Fruit fly (Drosophila melanogaster) whole organism, prepupa: ENCODE data around the gene IntS11.

ENCODE experiments used
- Blimp-1 ChIP-seq: fragments of 200-800 bp; sonication (Bioruptor generic); optimal IDR thresholded peaks from 3 replicates; lab custom pipeline; 2017; ENCODE audit warnings: missing biosample characterization, missing genetic modification characterization, mild to moderate bottlenecking, moderate library complexity, missing genetic modification reagents
- CG10669 ChIP-seq: fragments of 200-800 bp; sonication (Bioruptor generic); optimal IDR thresholded peaks from 3 replicates; lab custom pipeline; 2018; ENCODE audit warnings: missing biosample characterization, mild to moderate bottlenecking, missing genetic modification characterization, moderate library complexity
- CG11762 ChIP-seq: fragments of 200-800 bp; sonication (Bioruptor generic); optimal IDR thresholded peaks from 3 replicates; lab custom pipeline; 2016; ENCODE audit warnings: missing biosample characterization, missing genetic modification characterization; ENCODE audit not compliant: insufficient read depth
- CG11902 ChIP-seq: fragments of 200-800 bp; sonication (Bioruptor generic); optimal IDR thresholded peaks from 3 replicates; lab custom pipeline; 2016; ENCODE audit warnings: missing biosample characterization, missing genetic modification characterization
- CG1621 ChIP-seq: fragments of 200-800 bp; sonication (Bioruptor generic); optimal IDR thresholded peaks from 3 replicates; lab custom pipeline; 2018; ENCODE audit warnings: missing biosample characterization, mild to moderate bottlenecking, missing genetic modification characterization
- CG31627 ChIP-seq: fragments of 200-800 bp; sonication (Bioruptor generic); optimal IDR thresholded peaks from 3 replicates; lab custom pipeline; 2016; ENCODE audit warnings: missing biosample characterization, missing genetic modification characterization
- CG32006 ChIP-seq: fragments of 200-800 bp; sonication (Bioruptor generic); optimal IDR thresholded peaks from 3 replicates; lab custom pipeline; 2017; ENCODE audit warnings: missing biosample characterization, mild to moderate bottlenecking, missing genetic modification characterization
- CG3919 ChIP-seq: fragments of 200-800 bp; sonication (Bioruptor generic); optimal IDR thresholded peaks from 3 replicates; lab custom pipeline; 2016; ENCODE audit warnings: missing biosample characterization, missing genetic modification characterization
- CG6163 ChIP-seq: fragments of 200-800 bp; sonication (Bioruptor generic); IDR thresholded peaks from 3 replicates; pipeline ENCODE4 v1.3.6; 2022; ENCODE audit warnings: missing biosample characterization, missing genetic modification characterization
- CG6808 ChIP-seq: fragments of 200-800 bp; sonication (Bioruptor generic); optimal IDR thresholded peaks from 3 replicates; lab custom pipeline; 2017; ENCODE audit warnings: missing biosample characterization, missing genetic modification characterization, mild to moderate bottlenecking, moderate library complexity, missing genetic modification reagents
- CG6854 ChIP-seq: fragments of 200-800 bp; sonication (Bioruptor generic); optimal IDR thresholded peaks from 2 replicates; lab custom pipeline; 2017; ENCODE audit warnings: missing biosample characterization, mild to moderate bottlenecking, missing genetic modification characterization
- CG7368 ChIP-seq: fragments of 200-800 bp; sonication (Bioruptor generic); optimal IDR thresholded peaks from 3 replicates; lab custom pipeline; 2016; ENCODE audit warnings: missing biosample characterization, missing genetic modification characterization
- CG8119 ChIP-seq: fragments of 200-800 bp; sonication (Bioruptor generic); IDR thresholded peaks from 3 replicates; pipeline ENCODE4 v1.3.6; 2022; ENCODE audit warnings: missing biosample characterization, missing genetic modification characterization
- CG8319 ChIP-seq: fragments of 200-800 bp; sonication (Bioruptor generic); optimal IDR thresholded peaks from 3 replicates; lab custom pipeline; 2016; ENCODE audit warnings: missing biosample characterization, missing genetic modification characterization
- CG8632 ChIP-seq: fragments of 200-800 bp; sonication (Bioruptor generic); optimal IDR thresholded peaks from 3 replicates; lab custom pipeline; 2016; ENCODE audit warnings: missing biosample characterization, missing genetic modification characterization
- CG9139 ChIP-seq: fragments of 200-800 bp; sonication (Bioruptor generic); optimal IDR thresholded peaks from 3 replicates; lab custom pipeline; 2017; ENCODE audit warnings: missing biosample characterization, mild to moderate bottlenecking, missing genetic modification characterization
- Eip78C ChIP-seq: fragments of 200-800 bp; sonication (Bioruptor generic); peaks from one replicate; lab custom pipeline; 2016; ENCODE audit warnings: missing biosample characterization, missing genetic modification characterization
- Eip93F ChIP-seq: fragments of 200-800 bp; sonication (Bioruptor generic); optimal IDR thresholded peaks from 2 replicates; lab custom pipeline; 2016; ENCODE audit warnings: missing biosample characterization, mild to moderate bottlenecking, missing genetic modification characterization
- Ets21C ChIP-seq: fragments of 200-800 bp; sonication (Bioruptor generic); optimal IDR thresholded peaks from 3 replicates; lab custom pipeline; 2016; ENCODE audit warnings: missing biosample characterization, missing genetic modification characterization
- Gug ChIP-seq: fragments of 200-800 bp; sonication (Bioruptor generic); IDR thresholded peaks from 2 replicates; pipeline ENCODE4 v1.3.6; 2022; ENCODE audit warnings: missing biosample characterization, missing genetic modification characterization
- Hr38 ChIP-seq: sonication (Bioruptor generic); optimal IDR thresholded peaks from 2 replicates; lab custom pipeline; 2016; ENCODE audit warnings: missing biosample characterization, missing genetic modification characterization
- Hr39 ChIP-seq: fragments of 200-800 bp; sonication (Bioruptor generic); optimal IDR thresholded peaks from 2 replicates; lab custom pipeline; 2016; ENCODE audit warnings: missing biosample characterization, missing genetic modification characterization
- Hr4 ChIP-seq: fragments of 200-800 bp; sonication (Bioruptor generic); optimal IDR thresholded peaks from 3 replicates; lab custom pipeline; 2016; ENCODE audit warnings: missing biosample characterization, missing genetic modification characterization
- Lpt ChIP-seq: fragments of 200-800 bp; sonication (Bioruptor generic); optimal IDR thresholded peaks from 3 replicates; lab custom pipeline; 2016; ENCODE audit warnings: missing biosample characterization, missing genetic modification characterization
- Met ChIP-seq: fragments of 200-800 bp; sonication (Bioruptor generic); optimal IDR thresholded peaks from 3 replicates; lab custom pipeline; 2016; ENCODE audit warnings: missing biosample characterization, missing genetic modification characterization
- Smox ChIP-seq: fragments of 200-800 bp; sonication (Bioruptor generic); optimal IDR thresholded peaks from 3 replicates; lab custom pipeline; 2016; ENCODE audit warnings: missing biosample characterization, missing genetic modification characterization
- Sox102F ChIP-seq: fragments of 200-800 bp; sonication (Bioruptor generic); optimal IDR thresholded peaks from 2 replicates; lab custom pipeline; 2016; ENCODE audit warnings: missing biosample characterization, mild to moderate bottlenecking, missing genetic modification characterization
- Sox14 ChIP-seq: fragments of 200-800 bp; sonication (Bioruptor generic); optimal IDR thresholded peaks from 3 replicates; lab custom pipeline; 2016; ENCODE audit warnings: missing biosample characterization, missing genetic modification characterization
- Sox15 ChIP-seq: fragments of 200-800 bp; sonication (Bioruptor generic); optimal IDR thresholded peaks from 3 replicates; lab custom pipeline; 2016; ENCODE audit warnings: missing biosample characterization, missing genetic modification characterization
- achi ChIP-seq: fragments of 200-800 bp; sonication (Bioruptor generic); optimal IDR thresholded peaks from 3 replicates; lab custom pipeline; 2016; ENCODE audit warnings: missing biosample characterization, missing genetic modification characterization
- acj6 ChIP-seq: fragments of 200-800 bp; sonication (Bioruptor generic); optimal IDR thresholded peaks from 3 replicates; lab custom pipeline; 2016; ENCODE audit warnings: missing biosample characterization, missing genetic modification characterization
- eg ChIP-seq: fragments of 200-800 bp; sonication (Bioruptor generic); IDR thresholded peaks from 3 replicates; pipeline ENCODE4 v1.3.6; 2022; ENCODE audit warnings: missing biosample characterization, missing genetic modification characterization
- esn ChIP-seq: fragments of 200-800 bp; sonication (Bioruptor generic); optimal IDR thresholded peaks from 2 replicates; lab custom pipeline; 2016; ENCODE audit warnings: missing biosample characterization, mild to moderate bottlenecking, missing genetic modification characterization, moderate library complexity
- fkh ChIP-seq: fragments of 200-800 bp; sonication (Bioruptor generic); optimal IDR thresholded peaks from 3 replicates; lab custom pipeline; 2017; ENCODE audit warnings: missing biosample characterization, mild to moderate bottlenecking, missing genetic modification characterization, moderate library complexity
- salr ChIP-seq, 2 experiments: fragments of 200-800 bp; sonication (Bioruptor generic); optimal IDR thresholded peaks; 3 replicates each; lab custom pipeline; 2016 to 2018; ENCODE audit warnings: missing biosample characterization in 2 of 2, missing genetic modification characterization in 2 of 2, mild to moderate bottlenecking in 1 of 2
- spab ChIP-seq: fragments of 200-800 bp; sonication (Bioruptor generic); optimal IDR thresholded peaks from 2 replicates; lab custom pipeline; 2017; ENCODE audit warnings: missing biosample characterization, mild to moderate bottlenecking, missing genetic modification characterization, missing genetic modification reagents
- ss ChIP-seq, 2 experiments: fragments of 200-800 bp; sonication (Bioruptor generic); optimal IDR thresholded peaks; 2 replicates in 1 of 2; 3 replicates in 1 of 2; lab custom pipeline; 2017 to 2018; ENCODE audit warnings: mild to moderate bottlenecking in 2 of 2, missing biosample characterization in 2 of 2, missing genetic modification characterization in 2 of 2, moderate library complexity in 1 of 2
- svp ChIP-seq: fragments of 200-800 bp; sonication (Bioruptor generic); peaks from one replicate; lab custom pipeline; 2016; ENCODE audit warnings: missing biosample characterization, missing genetic modification characterization
- topi ChIP-seq: fragments of 200-800 bp; sonication (Bioruptor generic); optimal IDR thresholded peaks from 3 replicates; lab custom pipeline; 2016; ENCODE audit warnings: missing biosample characterization, missing genetic modification characterization
- vri ChIP-seq: fragments of 200-800 bp; sonication (Bioruptor generic); optimal IDR thresholded peaks from 3 replicates; lab custom pipeline; 2016; ENCODE audit warnings: missing biosample characterization, mild to moderate bottlenecking, missing genetic modification characterization

IntS11 gene

dm6 chr3R:29763804-29764203 lies 18.7 kb downstream of the IntS11 start (continued):
- TF ChIP-seq CG8632 (GFP tag; lab: Kevin White, UChicago) (no peak), CG1621 (tag; lab: Kevin White, UChicago) (no peak), Eip78C (peak; percentile 80), fkh (no peak), svp (GFP tag; lab: Kevin White, UChicago) (no peak), Hr4 (GFP tag; lab: Kevin White, UChicago) (no peak), Sox15 (GFP tag; lab: Kevin White, UChicago) (no peak), CG11762 (no peak), Ets21C (GFP tag; lab: Kevin White, UChicago) (peak; percentile 37), CG6163 (GFP tag; lab: Robert Waterston, UW) (peak; percentile 33; the same call in 1 of the 3 replicates), CG9139 (GFP tag; lab: Kevin White, UChicago) (no peak), Hr38 (GFP tag; lab: Kevin White, UChicago) (no peak), CG7368 (GFP tag; lab: Kevin White, UChicago) (no peak), esn (GFP tag; lab: Kevin White, UChicago) (peak; percentile 40), CG8319 (no peak), CG32006 (GFP tag; lab: Kevin White, UChicago) (peak; percentile 16)
- TF ChIP-seq, all 60 proteins: peak for 26

dm6 chr3R:29764249-29765042 lies 19.3 kb downstream of the IntS11 start:
- TF ChIP-seq Hr39: no peak
- TF ChIP-seq topi (GFP tag; lab: Kevin White, UChicago): no peak
- TF ChIP-seq CG8319: no peak
- no peak for TF ChIP-seq CG8632 (GFP tag; lab: Kevin White, UChicago)
- TF ChIP-seq Sox14 (GFP tag; lab: Kevin White, UChicago): no peak
- peak in 1 of 2 experiments; percentile 39 for TF ChIP-seq ss (GFP tag; optimal IDR thresholded peaks at IDR 0.05; lab: Kevin White, UChicago)
- peak; percentile 56 for TF ChIP-seq Eip78C
- TF ChIP-seq Smox (GFP tag; lab: Kevin White, UChicago): no peak
- no peak for TF ChIP-seq CG11902 (GFP tag; lab: Kevin White, UChicago)
- no peak for TF ChIP-seq acj6 (GFP tag; lab: Kevin White, UChicago)

dm6 chr3R:29765267-29766095 lies 20.3 kb downstream of the IntS11 start, which contains the start of gene kay:
kay (plus strand) TSS chr3R:29765995.
- TF ChIP-seq Sox102F (peak; percentile 25), CG6854 (GFP tag; lab: Kevin White, UChicago) (peak; percentile 55), salr (GFP tag; optimal IDR thresholded peaks at IDR 0.05; lab: Kevin White, UChicago) (no peak), Blimp-1 (GFP tag; lab: Kevin White, UChicago) (no peak), CG32006 (GFP tag; lab: Kevin White, UChicago) (no peak), ss (GFP tag; optimal IDR thresholded peaks at IDR 0.05; lab: Kevin White, UChicago) (peak in 1 of 2 experiments; percentile 31), Hr4 (GFP tag; lab: Kevin White, UChicago) (no peak), CG31627 (no peak), CG6808 (GFP tag; lab: Kevin White, UChicago) (peak; percentile 11), CG10669 (GFP tag; lab: Kevin White, UChicago) (peak; percentile 11), CG8632 (GFP tag; lab: Kevin White, UChicago) (no peak), Eip93F (peak; percentile 47), Eip78C (peak; percentile 54), eg (GFP tag; lab: Robert Waterston, UW) (peak; percentile 33; the same call in 2 of the 3 replicates), vri (GFP tag; lab: Kevin White, UChicago) (peak; percentile 23), spab (GFP tag; lab: Kevin White, UChicago) (no peak), Met (GFP tag; lab: Kevin White, UChicago) (peak; percentile 26), achi (GFP tag; lab: Kevin White, UChicago) (no peak), svp (GFP tag; lab: Kevin White, UChicago) (peak; percentile 48), CG6163 (GFP tag; lab: Robert Waterston, UW) (0 out of 3 replicates have a peak, but pooled peaks have one; percentile 33), esn (GFP tag; lab: Kevin White, UChicago) (no peak), CG3919 (GFP tag; lab: Kevin White, UChicago) (peak; percentile 18), Lpt (GFP tag; lab: Kevin White, UChicago) (no peak), CG8119 (GFP tag; lab: Robert Waterston, UW) (no peak), Gug (GFP tag; lab: Robert Waterston, UW) (no peak)
